Worm (Caenorhabditis elegans): Measurements from ENCODE around the gene srsx-10.

srsx-10 gene

DNA sequence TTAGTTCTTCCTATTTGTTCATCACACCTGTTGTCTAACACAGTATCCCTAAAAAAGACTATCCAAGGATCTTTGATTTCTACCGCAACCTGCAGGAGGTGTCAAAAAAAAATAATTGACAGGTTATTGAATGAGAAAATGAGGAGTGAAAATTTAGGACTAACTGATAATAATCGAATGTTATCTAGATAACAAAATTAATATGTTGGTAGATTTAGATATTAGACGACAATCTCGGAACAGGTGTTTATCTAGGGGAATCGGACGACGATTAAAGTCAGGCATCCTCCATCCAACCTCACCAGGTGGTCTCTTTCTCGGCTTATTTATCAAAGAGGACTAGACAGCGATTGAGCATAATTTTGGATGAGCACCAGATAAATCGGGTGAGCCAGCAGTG is 5.8 kb downstream of the srsx-10 start:
- TF ChIP-seq ceh-28 (tag; optimal IDR thresholded peaks at IDR 0.05): no peak
- no peak for TF ChIP-seq daf-12 (tag; optimal IDR thresholded peaks at IDR 0.05)
- TF ChIP-seq lin-15B (tag; optimal IDR thresholded peaks at IDR 0.05): no peak
- no peak for TF ChIP-seq R02D3.7 (tag; optimal IDR thresholded peaks at IDR 0.05)
- TF ChIP-seq ztf-4 (tag; optimal IDR thresholded peaks at IDR 0.05): no peak

ce11 chrV:4967238-4967637 is 7.3 kb downstream of the srsx-10 start:
- no peak for TF ChIP-seq elt-2 (tag; optimal IDR thresholded peaks at IDR 0.05)
- no peak for TF ChIP-seq sea-2 (GFP tag; optimal IDR thresholded peaks at IDR 0.05)
- TF ChIP-seq nfya-1 (tag; optimal IDR thresholded peaks at IDR 0.05; ENCODE audit: insufficient read depth): no peak
- TF ChIP-seq pqm-1 (tag; optimal IDR thresholded peaks at IDR 0.05): no peak
- TF ChIP-seq daf-12 (tag; optimal IDR thresholded peaks at IDR 0.05): no peak
- TF ChIP-seq unc-39 (tag; optimal IDR thresholded peaks at IDR 0.05): no peak
- no peak for TF ChIP-seq nhr-237 (tag; optimal IDR thresholded peaks at IDR 0.05)
- TF ChIP-seq R02D3.7 (tag; optimal IDR thresholded peaks at IDR 0.05): no peak
- no peak for TF ChIP-seq ama-1 (optimal IDR thresholded peaks at IDR 0.05)
- no peak for TF ChIP-seq ceh-28 (tag; optimal IDR thresholded peaks at IDR 0.05)
- TF ChIP-seq mdl-1 (tag; optimal IDR thresholded peaks at IDR 0.05): no peak
- TF ChIP-seq nhr-67 (tag; optimal IDR thresholded peaks at IDR 0.05): no peak
- no peak for TF ChIP-seq eor-1 (tag; optimal IDR thresholded peaks at IDR 0.05)

- TF ChIP-seq nfya-1 (tag; optimal IDR thresholded peaks at IDR 0.05; ENCODE audit: insufficient read depth): peak; percentile 55
- TF ChIP-seq ceh-82 (tag; optimal IDR thresholded peaks at IDR 0.05): no peak
- peak; percentile 80 for TF ChIP-seq elt-1 (tag; optimal IDR thresholded peaks at IDR 0.05)
- no peak for TF ChIP-seq ztf-11 (tag; optimal IDR thresholded peaks at IDR 0.05)
- TF ChIP-seq nhr-23 (tag; optimal IDR thresholded peaks at IDR 0.05): peak; percentile 38
- no peak for TF ChIP-seq nhr-67 (tag; optimal IDR thresholded peaks at IDR 0.05)
- TF ChIP-seq hmg-11 (tag; optimal IDR thresholded peaks at IDR 0.05): peak; percentile 15
These were observed 8.8 kb downstream of the srsx-10 start for ce11 chrV:4965790-4966189.

DNA sequence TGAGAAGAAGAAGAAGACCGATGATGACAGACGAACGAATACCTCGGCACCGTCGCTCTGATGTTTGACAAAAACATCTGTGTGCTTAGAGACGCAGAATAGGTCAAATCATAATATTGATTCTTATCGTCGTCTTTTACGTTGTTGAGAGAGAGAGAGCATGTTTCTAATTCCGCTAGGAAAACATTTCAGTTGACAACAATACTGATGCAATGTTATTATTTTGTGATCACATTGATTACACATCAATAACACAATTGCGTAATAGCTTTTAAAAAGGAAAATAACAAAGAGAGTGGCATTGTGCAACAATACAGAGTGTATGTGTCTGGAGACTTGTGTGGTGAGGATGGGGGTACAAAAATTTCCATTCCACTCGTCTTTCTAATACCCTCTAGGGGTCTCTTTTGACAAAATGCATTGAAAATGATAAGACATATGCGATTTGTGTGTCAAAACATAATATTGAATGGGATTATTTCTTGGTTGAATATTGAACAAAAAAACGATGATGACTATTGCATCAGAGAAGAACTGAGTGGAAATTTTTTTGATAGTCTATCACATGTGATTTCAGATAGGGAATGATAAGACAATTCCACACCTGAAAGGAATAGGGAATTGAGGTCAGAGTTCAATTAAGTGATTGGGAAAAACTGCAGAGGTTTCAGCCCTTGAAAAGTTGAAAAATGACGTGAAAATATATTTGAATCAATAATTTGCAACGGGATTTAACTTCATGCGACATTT is 9.7 kb downstream of the srsx-10 start:
- TF ChIP-seq nhr-23 (tag; optimal IDR thresholded peaks at IDR 0.05) (no peak), elt-1 (tag; optimal IDR thresholded peaks at IDR 0.05) (no peak), sea-2 (GFP tag; optimal IDR thresholded peaks at IDR 0.05) (no peak), elt-2 (tag; optimal IDR thresholded peaks at IDR 0.05) (peak; percentile 85), lin-15B (tag; optimal IDR thresholded peaks at IDR 0.05) (no peak), aly-2 (tag; optimal IDR thresholded peaks at IDR 0.05) (no peak), elt-3 (tag; optimal IDR thresholded peaks at IDR 0.05) (no peak), unc-62 (GFP tag; optimal IDR thresholded peaks at IDR 0.05) (no peak), ceh-9 (tag; optimal IDR thresholded peaks at IDR 0.05) (no peak), skn-1 (tag; optimal IDR thresholded peaks at IDR 0.05) (peak; percentile 86), nhr-67 (tag; optimal IDR thresholded peaks at IDR 0.05) (no peak), pqm-1 (tag; optimal IDR thresholded peaks at IDR 0.05) (peak; percentile 5), pha-4 (tag; optimal IDR thresholded peaks at IDR 0.05) (peak; percentile 78), ama-1 (optimal IDR thresholded peaks at IDR 0.05) (no peak), nfya-1 (tag; optimal IDR thresholded peaks at IDR 0.05; ENCODE audit: insufficient read depth) (no peak), nhr-43 (tag; optimal IDR thresholded peaks at IDR 0.05; ENCODE audit: poor library complexity, severe bottlenecking) (no peak), nhr-77 (tag; optimal IDR thresholded peaks at IDR 0.05) (no peak), nhr-28 (tag; optimal IDR thresholded peaks at IDR 0.05) (no peak), nhr-237 (tag; optimal IDR thresholded peaks at IDR 0.05) (no peak), tbx-2 (tag; optimal IDR thresholded peaks at IDR 0.05) (no peak)

DNA sequence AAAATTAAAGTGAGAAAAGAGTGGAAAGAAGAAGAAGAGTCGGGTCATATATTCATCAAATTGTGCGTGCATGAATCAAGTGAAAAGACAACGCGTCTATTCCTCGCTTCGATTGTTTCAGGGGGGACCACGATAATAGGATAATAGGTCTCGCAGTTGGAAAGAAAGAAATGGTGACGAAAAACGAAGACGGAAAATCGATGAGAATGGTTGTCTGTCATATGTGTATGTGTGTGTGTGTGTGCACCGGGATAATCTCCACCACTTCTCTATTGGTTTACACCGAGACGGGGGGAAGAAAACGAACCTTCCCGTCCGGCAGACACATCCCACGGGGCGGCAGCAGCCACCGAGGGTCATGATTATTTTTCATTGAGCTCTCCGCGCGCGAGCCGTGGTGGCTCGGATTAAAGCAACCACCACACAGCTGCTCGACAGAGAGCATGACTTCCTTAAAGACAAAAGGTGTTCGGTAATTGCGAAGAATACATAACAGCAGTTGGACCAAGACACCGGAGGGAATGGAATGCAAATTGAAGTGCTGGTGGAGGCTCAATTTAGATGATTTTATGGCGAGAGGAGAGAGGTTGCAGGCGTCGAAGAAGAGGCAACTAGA is 10.4 kb downstream of the srsx-10 start:
- TF ChIP-seq nhr-23 (tag; optimal IDR thresholded peaks at IDR 0.05) (no peak), fos-1 (tag; optimal IDR thresholded peaks at IDR 0.05) (no peak), nhr-43 (tag; optimal IDR thresholded peaks at IDR 0.05; ENCODE audit: poor library complexity, severe bottlenecking) (no peak), sea-2 (GFP tag; optimal IDR thresholded peaks at IDR 0.05) (no peak), egl-27 (tag; optimal IDR thresholded peaks at IDR 0.05) (no peak), ama-1 (optimal IDR thresholded peaks at IDR 0.05) (peak; percentile 57)
